Worm (Caenorhabditis elegans) whole organism, L3 larva: ENCODE results near the gene K02D10.2.
A peak's percentile ranks its signal among the peaks of the same experiment; 100 is the strongest.

ENCODE experiments used
- R02D3.7 ChIP-seq: fragments of 150-350 bp; optimal IDR thresholded peaks from 2 replicates; lab custom pipeline; 2014; ENCODE audit warnings: missing biosample characterization, missing genetic modification characterization
- ZK546.5 ChIP-seq: sonication (generic microtip); optimal IDR thresholded peaks from 2 replicates; lab custom pipeline; 2017; ENCODE audit warnings: missing biosample characterization, missing genetic modification characterization
- aly-2 ChIP-seq: fragments of 150-350 bp; optimal IDR thresholded peaks from 2 replicates; lab custom pipeline; 2014; ENCODE audit warnings: missing biosample characterization, missing genetic modification characterization
- ama-1 ChIP-seq: fragments of 150-350 bp; optimal IDR thresholded peaks from 2 replicates; lab custom pipeline; 2018
- ceh-16 ChIP-seq: sonication (generic microtip); optimal IDR thresholded peaks from 2 replicates; lab custom pipeline; 2017; ENCODE audit warnings: missing biosample characterization, missing genetic modification characterization
- ceh-28 ChIP-seq: fragments of 150-350 bp; optimal IDR thresholded peaks from 2 replicates; lab custom pipeline; 2014; ENCODE audit warnings: missing biosample characterization, missing genetic modification reagents, missing genetic modification characterization
- ceh-9 ChIP-seq: sonication (generic microtip); optimal IDR thresholded peaks from 2 replicates; lab custom pipeline; 2018; ENCODE audit warnings: missing biosample characterization, missing genetic modification characterization
- daf-12 ChIP-seq: fragments of 150-350 bp; optimal IDR thresholded peaks from 2 replicates; lab custom pipeline; 2014; ENCODE audit warnings: missing biosample characterization, missing genetic modification reagents, missing genetic modification characterization
- egl-27 ChIP-seq: sonication (generic microtip); optimal IDR thresholded peaks from 4 replicates; lab custom pipeline; 2017; ENCODE audit warnings: missing biosample characterization, missing genetic modification reagents, missing genetic modification characterization
- egl-5 ChIP-seq: fragments of 150-350 bp; optimal IDR thresholded peaks from 2 replicates; lab custom pipeline; 2017; ENCODE audit warnings: missing biosample characterization, missing genetic modification reagents, missing genetic modification characterization, inconsistent platforms
- elt-1 ChIP-seq: fragments of 150-350 bp; optimal IDR thresholded peaks from 2 replicates; lab custom pipeline; 2014; ENCODE audit warnings: missing biosample characterization, missing genetic modification characterization
- elt-2 ChIP-seq: sonication (generic microtip); optimal IDR thresholded peaks from 2 replicates; lab custom pipeline; 2016; ENCODE audit warnings: missing genetic modification reagents, mild to moderate bottlenecking, missing genetic modification characterization, missing compliant biosample characterization
- elt-3 ChIP-seq, 3 experiments: fragments of 150-350 bp in 1 of 3; sonication (generic microtip) in 2 of 3; optimal IDR thresholded peaks; 2 replicates in 2 of 3; 4 replicates in 1 of 3; lab custom pipeline; 2014 to 2017; ENCODE audit warnings: missing biosample characterization in 3 of 3, missing genetic modification characterization in 3 of 3
- eor-1 ChIP-seq, 2 experiments: fragments of 150-350 bp; optimal IDR thresholded peaks; 2 replicates each; lab custom pipeline; 2014 to 2018; ENCODE audit warnings: missing biosample characterization in 2 of 2, missing genetic modification characterization in 2 of 2
- fkh-10 ChIP-seq: sonication (generic microtip); optimal IDR thresholded peaks from 2 replicates; lab custom pipeline; 2017; ENCODE audit warnings: missing biosample characterization, missing genetic modification reagents, missing genetic modification characterization
- fos-1 ChIP-seq: fragments of 150-350 bp; optimal IDR thresholded peaks from 2 replicates; lab custom pipeline; 2014; ENCODE audit warnings: missing biosample characterization, missing genetic modification characterization
- hmg-11 ChIP-seq: sonication (generic microtip); optimal IDR thresholded peaks from 2 replicates; lab custom pipeline; 2016; ENCODE audit warnings: missing genetic modification characterization, missing compliant biosample characterization
- jun-1 ChIP-seq: fragments of 150-350 bp; optimal IDR thresholded peaks from 2 replicates; lab custom pipeline; 2014; ENCODE audit warnings: missing biosample characterization, missing genetic modification reagents, missing genetic modification characterization
- lin-15B ChIP-seq: fragments of 150-350 bp; optimal IDR thresholded peaks from 2 replicates; lab custom pipeline; 2014; ENCODE audit warnings: missing biosample characterization, missing genetic modification characterization
- lsy-12 ChIP-seq: sonication (generic microtip); optimal IDR thresholded peaks from 2 replicates; lab custom pipeline; 2016; ENCODE audit warnings: mild to moderate bottlenecking, missing genetic modification characterization, missing compliant biosample characterization
- mdl-1 ChIP-seq: fragments of 150-350 bp; optimal IDR thresholded peaks from 2 replicates; lab custom pipeline; 2014; ENCODE audit warnings: missing biosample characterization, missing genetic modification characterization
- nfya-1 ChIP-seq: sonication (generic microtip); optimal IDR thresholded peaks from 2 replicates; lab custom pipeline; 2017; ENCODE audit warnings: missing genetic modification characterization, mild to moderate bottlenecking, missing compliant biosample characterization, antibody characterized with exemption, moderate library complexity; ENCODE audit not compliant: insufficient read depth
- nhr-23 ChIP-seq: fragments of 150-350 bp; optimal IDR thresholded peaks from 2 replicates; lab custom pipeline; 2014; ENCODE audit warnings: missing biosample characterization, missing genetic modification reagents, missing genetic modification characterization
- nhr-237 ChIP-seq: fragments of 150-350 bp; optimal IDR thresholded peaks from 2 replicates; lab custom pipeline; 2014; ENCODE audit warnings: missing biosample characterization, missing genetic modification characterization
- nhr-25 ChIP-seq: sonication (generic microtip); optimal IDR thresholded peaks from 2 replicates; lab custom pipeline; 2017; ENCODE audit warnings: missing biosample characterization, missing genetic modification characterization
- nhr-28 ChIP-seq: fragments of 150-350 bp; optimal IDR thresholded peaks from 2 replicates; lab custom pipeline; 2014; ENCODE audit warnings: missing biosample characterization, missing genetic modification characterization
- nhr-43 ChIP-seq: sonication (generic microtip); optimal IDR thresholded peaks from 2 replicates; lab custom pipeline; 2016; ENCODE audit warnings: mild to moderate bottlenecking, missing genetic modification characterization, missing compliant biosample characterization; ENCODE audit not compliant: poor library complexity, severe bottlenecking
- nhr-67 ChIP-seq: fragments of 150-350 bp; optimal IDR thresholded peaks from 2 replicates; lab custom pipeline; 2014; ENCODE audit warnings: missing biosample characterization, missing genetic modification characterization
- nhr-76 ChIP-seq: fragments of 150-350 bp; sonication (generic microtip); optimal IDR thresholded peaks from 5 replicates; lab custom pipeline; 2014; ENCODE audit warnings: missing biosample characterization, missing genetic modification characterization
- nhr-77 ChIP-seq: fragments of 150-350 bp; optimal IDR thresholded peaks from 2 replicates; lab custom pipeline; 2014; ENCODE audit warnings: missing biosample characterization, missing genetic modification characterization
- pha-4 ChIP-seq: fragments of 150-350 bp; optimal IDR thresholded peaks from 2 replicates; lab custom pipeline; 2014; ENCODE audit warnings: missing biosample characterization, missing genetic modification reagents, missing genetic modification characterization
- pqm-1 ChIP-seq: fragments of 150-350 bp; optimal IDR thresholded peaks from 2 replicates; lab custom pipeline; 2017; ENCODE audit warnings: missing biosample characterization, missing genetic modification characterization, inconsistent platforms
- sea-2 ChIP-seq: fragments of 150-350 bp; sonication (generic microtip); optimal IDR thresholded peaks from 4 replicates; lab custom pipeline; 2014; ENCODE audit warnings: missing biosample characterization, missing genetic modification reagents, missing genetic modification characterization
- snpc-4 ChIP-seq: fragments of 150-350 bp; optimal IDR thresholded peaks from 2 replicates; lab custom pipeline; 2014; ENCODE audit warnings: missing biosample characterization, missing genetic modification characterization
- tbx-2 ChIP-seq: sonication (generic microtip); optimal IDR thresholded peaks from 2 replicates; lab custom pipeline; 2016; ENCODE audit warnings: mild to moderate bottlenecking, missing genetic modification characterization, missing compliant biosample characterization
- unc-39 ChIP-seq: sonication (generic microtip); optimal IDR thresholded peaks from 4 replicates; lab custom pipeline; 2017; ENCODE audit warnings: missing biosample characterization, missing genetic modification characterization
- unc-62 ChIP-seq: fragments of 150-350 bp; sonication (generic microtip); optimal IDR thresholded peaks from 4 replicates; lab custom pipeline; 2014; ENCODE audit warnings: missing biosample characterization, missing genetic modification reagents, missing genetic modification characterization
- zag-1 ChIP-seq: fragments of 150-350 bp; optimal IDR thresholded peaks from 2 replicates; lab custom pipeline; 2014; ENCODE audit warnings: missing biosample characterization, missing genetic modification characterization
- ztf-11 ChIP-seq: fragments of 150-350 bp; optimal IDR thresholded peaks from 2 replicates; lab custom pipeline; 2014; ENCODE audit warnings: missing biosample characterization, missing genetic modification characterization
- ztf-4 ChIP-seq: fragments of 150-350 bp; optimal IDR thresholded peaks from 2 replicates; lab custom pipeline; 2014; ENCODE audit warnings: missing biosample characterization, missing genetic modification characterization

Gene K02D10.2

DNA sequence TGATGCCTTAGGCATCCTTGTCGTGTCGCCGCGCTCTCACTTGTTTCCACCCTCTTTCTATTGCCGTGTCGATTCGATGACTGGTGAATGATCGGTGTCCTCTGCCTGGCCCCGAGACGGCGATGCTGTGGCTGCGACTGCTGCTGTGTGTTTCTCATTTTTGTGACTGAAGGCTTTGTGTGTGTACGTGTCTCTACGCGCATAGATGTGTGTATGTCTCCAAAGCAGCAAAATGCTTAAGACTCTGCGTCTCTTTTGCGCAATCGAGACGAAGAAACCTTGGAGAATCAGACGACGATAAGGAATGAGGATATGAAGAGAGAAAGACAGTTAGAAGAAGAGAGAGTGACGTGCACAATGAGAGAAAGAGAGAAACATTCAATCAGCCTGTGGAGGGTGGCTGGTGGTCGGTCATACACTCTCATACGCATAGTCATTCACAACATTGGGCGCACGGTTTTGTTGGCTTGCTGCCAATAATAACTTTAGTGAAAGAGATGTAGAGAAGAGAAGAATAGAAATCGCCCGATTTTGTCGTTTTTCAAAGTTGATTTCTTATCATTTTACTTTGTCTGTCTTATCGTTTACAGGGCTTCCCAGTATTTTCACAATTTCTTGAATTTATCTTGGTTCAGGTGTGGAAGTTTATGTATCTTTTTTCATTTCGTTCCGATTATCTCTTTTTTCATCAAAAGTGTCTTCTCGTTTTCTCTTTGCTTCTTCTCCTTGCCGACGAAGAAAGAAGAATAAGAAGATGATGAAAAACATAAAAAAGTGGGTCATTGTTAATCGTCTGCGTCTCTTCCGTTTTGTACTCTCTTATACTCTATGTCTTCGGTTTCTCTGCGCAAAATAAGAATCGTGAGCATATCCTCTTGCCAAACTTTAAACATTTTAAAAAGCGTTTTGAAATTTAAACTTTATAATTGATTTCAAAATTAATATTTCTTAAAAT is 31.1 kb upstream of the K02D10.2 start (continued):
- TF ChIP-seq nhr-76 (tag; lab: Kevin White, UChicago) (no peak), daf-12 (tag; lab: Kevin White, UChicago) (peak; percentile 41), egl-27 (tag; lab: Kevin White, UChicago) (peak; percentile 91), sea-2 (peak; percentile 86), lin-15B (peak; percentile 74), nhr-28 (tag; lab: Kevin White, UChicago) (peak; percentile 16), R02D3.7 (tag; lab: Kevin White, UChicago) (peak; percentile 77), zag-1 (tag; lab: Kevin White, UChicago) (peak; percentile 82), ZK546.5 (tag; lab: Kevin White, UChicago) (no peak), egl-5 (peak; percentile 84), nhr-237 (tag; lab: Kevin White, UChicago) (no peak), snpc-4 (tag; lab: Kevin White, UChicago) (peak; percentile 88), ama-1 (lab: Kevin White, UChicago) (peak; percentile 90), nhr-67 (tag; lab: Kevin White, UChicago) (peak; percentile 17), eor-1 (tag; optimal IDR thresholded peaks at IDR 0.05; lab: Kevin White, UChicago) (peak in 1 of 2 experiments; percentile 75), aly-2 (tag; lab: Kevin White, UChicago) (peak; percentile 89), ceh-9 (tag; lab: Kevin White, UChicago) (peak; percentile 50), tbx-2 (tag; lab: Kevin White, UChicago) (peak; percentile 92), nfya-1 (tag; lab: Kevin White, UChicago) (peak; percentile 98), hmg-11 (tag; lab: Kevin White, UChicago) (peak; percentile 74)

DNA sequence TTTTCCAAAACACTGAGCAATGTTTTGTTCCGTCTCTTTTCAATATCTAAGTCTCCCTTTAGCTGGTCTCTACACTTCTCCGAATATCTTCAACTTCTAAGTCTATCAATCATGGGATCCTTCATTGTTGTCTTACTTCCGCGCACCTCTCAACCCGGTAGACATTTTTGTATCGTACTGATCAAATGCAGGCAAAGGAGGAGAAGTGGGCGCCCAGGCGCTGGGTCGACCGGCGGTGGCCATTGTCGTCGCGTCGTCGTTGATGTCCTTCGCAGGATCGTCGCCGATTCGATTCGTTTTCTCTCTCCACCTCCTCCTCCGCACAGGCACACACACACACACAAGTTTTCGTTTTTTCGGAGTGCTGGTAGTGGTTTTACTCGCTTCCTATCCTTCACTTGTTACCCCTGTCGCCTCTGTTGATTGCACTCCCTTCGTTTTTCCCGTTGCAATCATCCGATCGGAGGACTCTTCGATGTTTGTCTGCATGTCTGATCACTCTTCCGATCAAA is 30.3 kb upstream of the K02D10.2 start:
- TF ChIP-seq daf-12 (tag; lab: Kevin White, UChicago) (no peak), egl-5 (no peak), nhr-43 (peak; percentile 69)
- TF ChIP-seq, all 47 proteins: peak for 1

DNA sequence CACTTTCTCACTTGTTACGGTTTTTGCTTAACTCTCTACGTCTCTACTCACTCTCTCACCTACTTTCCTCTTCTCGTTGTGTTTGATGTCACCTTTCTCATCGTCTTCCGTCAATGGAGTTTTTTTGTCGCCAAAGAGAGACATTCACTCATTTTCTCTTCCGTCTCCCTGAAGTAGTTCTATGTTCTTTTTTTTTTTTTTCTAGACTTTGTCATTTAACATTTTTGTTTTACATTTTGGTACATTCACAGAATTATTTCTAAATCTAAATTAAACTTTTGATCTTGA is 29.7 kb upstream of the K02D10.2 start:
- TF ChIP-seq unc-39 (tag; lab: Kevin White, UChicago) (no peak), nhr-23 (tag; lab: Kevin White, UChicago) (peak; percentile 67), nhr-43 (peak; percentile 26), nhr-25 (tag; lab: Kevin White, UChicago) (peak; percentile 63), pha-4 (peak; percentile 3), daf-12 (tag; lab: Kevin White, UChicago) (no peak)

DNA sequence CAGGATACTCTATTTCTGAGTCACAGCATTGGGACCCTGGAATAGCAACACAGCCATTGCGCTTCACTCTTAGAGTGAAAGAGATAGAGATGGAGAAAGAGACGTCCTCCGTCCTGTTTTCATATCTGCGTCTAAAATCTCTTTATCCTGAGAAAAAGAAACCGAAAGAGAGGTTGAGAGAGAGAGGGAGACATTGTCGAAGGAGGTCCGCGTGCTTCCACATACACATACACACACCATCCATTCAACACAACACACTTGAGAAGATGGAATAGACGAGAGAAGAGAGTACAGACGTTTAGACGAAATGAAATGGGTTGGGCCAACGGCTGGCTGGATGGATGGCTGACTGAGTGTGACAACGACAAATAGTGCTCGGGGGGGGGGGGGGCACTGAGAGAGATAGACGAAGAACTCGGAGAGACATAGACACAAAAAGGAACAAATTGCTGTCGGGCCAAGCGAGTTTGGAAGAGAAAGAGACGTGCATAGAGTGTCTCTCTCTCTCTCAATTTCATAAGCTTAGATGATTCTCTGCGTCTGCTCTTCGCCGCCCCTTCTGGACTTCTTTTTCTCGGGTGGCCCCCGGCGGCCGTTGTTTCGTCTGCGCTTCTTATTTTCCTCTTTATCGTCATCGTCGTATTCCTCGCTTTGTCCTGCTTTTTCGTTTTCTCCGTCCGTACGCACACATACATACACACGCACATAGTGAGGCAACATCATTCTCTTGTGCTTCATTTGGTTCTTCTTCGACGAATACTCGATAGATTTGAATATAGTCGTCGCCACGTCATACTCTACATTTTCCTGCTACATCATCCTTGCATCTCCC is 29.1 kb upstream of the K02D10.2 start, which contains the start of gene F54F2.6:
F54F2.6 (minus strand) TSS at position 738 of the 832 bp plus-strand sequence.
- TF ChIP-seq snpc-4 (tag; lab: Kevin White, UChicago) (peak; percentile 75), unc-39 (tag; lab: Kevin White, UChicago) (peak; percentile 44), pqm-1 (peak; percentile 38), tbx-2 (tag; lab: Kevin White, UChicago) (peak; percentile 85), nhr-77 (peak; percentile 50), jun-1 (tag; lab: Kevin White, UChicago) (peak; percentile 91), ama-1 (lab: Kevin White, UChicago) (peak; percentile 37), fos-1 (tag; lab: Kevin White, UChicago) (no peak), ceh-9 (tag; lab: Kevin White, UChicago) (peak; percentile 24), ceh-16 (tag; lab: Kevin White, UChicago) (no peak), nhr-237 (tag; lab: Kevin White, UChicago) (no peak), elt-1 (tag; lab: Kevin White, UChicago) (peak; percentile 78), egl-5 (peak; percentile 65), nhr-25 (tag; lab: Kevin White, UChicago) (peak; percentile 44), egl-27 (tag; lab: Kevin White, UChicago) (peak; percentile 77), elt-2 (tag; lab: Kevin White, UChicago) (peak; percentile 71), nhr-23 (tag; lab: Kevin White, UChicago) (peak; percentile 40), lsy-12 (tag; lab: Kevin White, UChicago) (peak; percentile 80), hmg-11 (tag; lab: Kevin White, UChicago) (peak; percentile 90), eor-1 (tag; optimal IDR thresholded peaks at IDR 0.05; lab: Kevin White, UChicago) (no peak), mdl-1 (tag; lab: Kevin White, UChicago) (peak; percentile 94), nhr-43 (peak; percentile 59), ceh-28 (peak; percentile 87), sea-2 (peak; percentile 31), unc-62 (peak; percentile 95), nhr-67 (tag; lab: Kevin White, UChicago) (no peak), elt-3 (tag; optimal IDR thresholded peaks at IDR 0.05; lab: Kevin White, UChicago) (no peak), fkh-10 (peak; percentile 76), ztf-4 (tag; lab: Kevin White, UChicago) (no peak), lin-15B (peak; percentile 58), ztf-11 (tag; lab: Kevin White, UChicago) (no peak), nfya-1 (tag; lab: Kevin White, UChicago) (peak; percentile 92)
